Fruit fly (Drosophila melanogaster) whole organism, embryonic: ENCODE measurements around the gene Vps4.

Experiments
- Atf6 ChIP-seq: fragments of 200-800 bp; sonication (Bioruptor generic); IDR thresholded peaks from 2 replicates; pipeline ENCODE4 v1.3.6; 2022; ENCODE audit warnings: missing biosample characterization, missing genetic modification characterization
- BtbVII ChIP-seq: fragments of 200-800 bp; sonication (Bioruptor generic); optimal IDR thresholded peaks from 3 replicates; lab custom pipeline; 2017; ENCODE audit warnings: missing biosample characterization, mild to moderate bottlenecking, missing genetic modification characterization
- Bteb2 ChIP-seq: fragments of 200-800 bp; sonication (Bioruptor generic); optimal IDR thresholded peaks from 2 replicates; lab custom pipeline; 2016; ENCODE audit warnings: missing biosample characterization, missing genetic modification characterization
- CG10267 ChIP-seq: fragments of 200-800 bp; sonication (Bioruptor generic); optimal IDR thresholded peaks from 2 replicates; lab custom pipeline; 2018; ENCODE audit warnings: missing biosample characterization, mild to moderate bottlenecking, missing genetic modification characterization, moderate library complexity
- CG11504 ChIP-seq: fragments of 200-800 bp; sonication (Bioruptor generic); optimal IDR thresholded peaks from 3 replicates; lab custom pipeline; 2019; ENCODE audit warnings: missing biosample characterization, mild to moderate bottlenecking, missing genetic modification characterization, moderate library complexity
- CG11723 ChIP-seq: fragments of 200-800 bp; sonication (Bioruptor generic); optimal IDR thresholded peaks from 2 replicates; lab custom pipeline; 2017; ENCODE audit warnings: missing biosample characterization, mild to moderate bottlenecking, missing genetic modification characterization
- CG12219 ChIP-seq: fragments of 200-800 bp; sonication (Bioruptor generic); optimal IDR thresholded peaks from 3 replicates; lab custom pipeline; 2018; ENCODE audit warnings: missing biosample characterization, mild to moderate bottlenecking, missing genetic modification characterization
- CG12391 ChIP-seq: fragments of 200-800 bp; sonication (Bioruptor generic); optimal IDR thresholded peaks from 3 replicates; lab custom pipeline; 2018; ENCODE audit warnings: missing biosample characterization, mild to moderate bottlenecking, missing genetic modification characterization, moderate library complexity
- CG12769 ChIP-seq: fragments of 200-800 bp; sonication (Bioruptor generic); optimal IDR thresholded peaks from 2 replicates; lab custom pipeline; 2019; ENCODE audit warnings: missing biosample characterization, mild to moderate bottlenecking, missing genetic modification characterization, moderate library complexity
- CG15269 ChIP-seq: fragments of 200-800 bp; sonication (Bioruptor generic); optimal IDR thresholded peaks from 2 replicates; lab custom pipeline; 2018; ENCODE audit warnings: missing biosample characterization, mild to moderate bottlenecking, missing genetic modification characterization, moderate library complexity
- CG15479 ChIP-seq: fragments of 200-800 bp; sonication (Bioruptor generic); optimal IDR thresholded peaks from 3 replicates; lab custom pipeline; 2019; ENCODE audit warnings: missing biosample characterization, mild to moderate bottlenecking, missing genetic modification characterization, moderate library complexity
- CG1603 ChIP-seq: fragments of 200-800 bp; sonication (Bioruptor generic); optimal IDR thresholded peaks from 2 replicates; lab custom pipeline; 2019; ENCODE audit warnings: missing biosample characterization, mild to moderate bottlenecking, missing genetic modification characterization, moderate library complexity
- CG17359 ChIP-seq: fragments of 200-800 bp; sonication (Bioruptor generic); optimal IDR thresholded peaks from 3 replicates; lab custom pipeline; 2018; ENCODE audit warnings: missing biosample characterization, mild to moderate bottlenecking, missing genetic modification characterization, moderate library complexity
- CG17802 ChIP-seq: fragments of 200-800 bp; sonication (Bioruptor generic); optimal IDR thresholded peaks from 2 replicates; lab custom pipeline; 2018; ENCODE audit warnings: missing biosample characterization, mild to moderate bottlenecking, missing genetic modification characterization, moderate library complexity
- CG2875 ChIP-seq: fragments of 200-800 bp; sonication (Bioruptor generic); optimal IDR thresholded peaks from 2 replicates; lab custom pipeline; 2017; ENCODE audit warnings: missing biosample characterization, mild to moderate bottlenecking, missing genetic modification characterization, missing genetic modification reagents
- CG3281 ChIP-seq: fragments of 200-800 bp; sonication (Bioruptor generic); optimal IDR thresholded peaks from 3 replicates; lab custom pipeline; 2017; ENCODE audit warnings: missing biosample characterization, mild to moderate bottlenecking, missing genetic modification characterization
- CG3995 ChIP-seq: fragments of 200-800 bp; sonication (Bioruptor generic); optimal IDR thresholded peaks from 3 replicates; lab custom pipeline; 2016; ENCODE audit warnings: missing biosample characterization, missing genetic modification characterization
- CG43689 ChIP-seq: fragments of 200-800 bp; sonication (Bioruptor generic); IDR thresholded peaks from 2 replicates; pipeline ENCODE4 v1.3.6; 2022; ENCODE audit warnings: missing biosample characterization, missing genetic modification characterization
- CG6175 ChIP-seq: fragments of 200-800 bp; sonication (Bioruptor generic); IDR thresholded peaks from 3 replicates; pipeline ENCODE4 v1.3.6; 2022; ENCODE audit warnings: missing biosample characterization, missing genetic modification characterization
- CG6254 ChIP-seq: fragments of 200-800 bp; sonication (Bioruptor generic); optimal IDR thresholded peaks from 3 replicates; lab custom pipeline; 2017; ENCODE audit warnings: mild to moderate bottlenecking, missing biosample characterization, missing genetic modification reagents, missing genetic modification characterization
- CG6654 ChIP-seq: fragments of 200-800 bp; sonication (Bioruptor generic); optimal IDR thresholded peaks from 2 replicates; lab custom pipeline; 2017; ENCODE audit warnings: missing biosample characterization, mild to moderate bottlenecking, missing genetic modification characterization
- CG6813 ChIP-seq: fragments of 200-800 bp; sonication (Bioruptor generic); optimal IDR thresholded peaks from 2 replicates; lab custom pipeline; 2017; ENCODE audit warnings: missing biosample characterization, missing genetic modification characterization, mild to moderate bottlenecking, moderate library complexity, missing genetic modification reagents
- CG9932 ChIP-seq: fragments of 200-800 bp; sonication (Bioruptor generic); IDR thresholded peaks from 2 replicates; pipeline ENCODE4 v1.3.6; 2022; ENCODE audit warnings: missing biosample characterization, missing genetic modification characterization
- Drgx ChIP-seq: fragments of 200-800 bp; sonication (Bioruptor generic); IDR thresholded peaks from 2 replicates; pipeline ENCODE4 v1.3.6; 2022; ENCODE audit warnings: missing biosample characterization, missing genetic modification characterization
- E2f1 ChIP-seq: fragments of 200-800 bp; sonication (Bioruptor generic); IDR thresholded peaks from 2 replicates; pipeline ENCODE4 v1.3.6; 2022; ENCODE audit warnings: missing biosample characterization, missing genetic modification characterization
- E2f2 ChIP-seq: fragments of 200-800 bp; sonication (Bioruptor generic); IDR thresholded peaks from 2 replicates; pipeline ENCODE4 v1.3.6; 2022; ENCODE audit warnings: missing biosample characterization, missing genetic modification characterization
- HmgD ChIP-seq: fragments of 200-800 bp; sonication (Bioruptor generic); optimal IDR thresholded peaks from 3 replicates; lab custom pipeline; 2016; ENCODE audit warnings: missing biosample characterization, missing genetic modification characterization
- Mes4 ChIP-seq: fragments of 200-800 bp; sonication (Bioruptor generic); optimal IDR thresholded peaks from 2 replicates; lab custom pipeline; 2016; ENCODE audit warnings: missing biosample characterization, missing genetic modification characterization
- Myb ChIP-seq: fragments of 200-800 bp; sonication (Bioruptor generic); optimal IDR thresholded peaks from 2 replicates; lab custom pipeline; 2016; ENCODE audit warnings: missing biosample characterization, missing genetic modification characterization
- Six4 ChIP-seq: fragments of 200-800 bp; sonication (Bioruptor generic); optimal IDR thresholded peaks from 2 replicates; lab custom pipeline; 2016; ENCODE audit warnings: missing biosample characterization, missing genetic modification characterization
- Stat92E ChIP-seq, 3 experiments: fragments of >200 bp in 2 of 3; fragments of 200-800 bp in 1 of 3; sonication (Bioruptor generic) in 1 of 3; optimal IDR thresholded peaks; 2 replicates each; lab custom pipeline; 2017 to 2019; ENCODE audit warnings: missing biosample characterization in 3 of 3, missing genetic modification characterization in 3 of 3, mild to moderate bottlenecking in 1 of 3, moderate library complexity in 1 of 3
- br ChIP-seq: fragments of >200 bp; optimal IDR thresholded peaks from 2 replicates; lab custom pipeline; 2017
- cad ChIP-seq: fragments of >200 bp; optimal IDR thresholded peaks from 2 replicates; lab custom pipeline; 2017; ENCODE audit warnings: missing biosample characterization, missing genetic modification characterization
- cas ChIP-seq: fragments of 200-800 bp; sonication (Bioruptor generic); IDR thresholded peaks from 2 replicates; pipeline ENCODE4 v1.3.6; 2022; ENCODE audit warnings: missing biosample characterization, missing genetic modification characterization
- dan ChIP-seq: fragments of 200-800 bp; sonication (Bioruptor generic); IDR thresholded peaks from 2 replicates; pipeline ENCODE4 v1.3.6; 2022; ENCODE audit warnings: missing biosample characterization, missing genetic modification characterization
- danr ChIP-seq: fragments of 200-800 bp; sonication (Bioruptor generic); IDR thresholded peaks from 2 replicates; pipeline ENCODE4 v1.3.6; 2022; ENCODE audit warnings: missing biosample characterization, missing genetic modification characterization
- dimm ChIP-seq: fragments of 200-800 bp; sonication (Bioruptor generic); IDR thresholded peaks from 2 replicates; pipeline ENCODE4 v1.3.6; 2022; ENCODE audit warnings: missing biosample characterization, missing genetic modification characterization
- disco-r ChIP-seq: fragments of 200-800 bp; sonication (Bioruptor generic); optimal IDR thresholded peaks from 2 replicates; lab custom pipeline; 2016; ENCODE audit warnings: missing biosample characterization, missing genetic modification characterization
- esg ChIP-seq: fragments of 200-800 bp; sonication (Bioruptor generic); conservative IDR thresholded peaks from 2 replicates; pipeline ENCODE4 v1.3.6; 2022; ENCODE audit warnings: missing biosample characterization, missing genetic modification characterization
- fd3F ChIP-seq: fragments of 200-800 bp; sonication (Bioruptor generic); optimal IDR thresholded peaks from 2 replicates; lab custom pipeline; 2018; ENCODE audit warnings: missing biosample characterization, mild to moderate bottlenecking, missing genetic modification characterization, moderate library complexity
- gcm ChIP-seq: fragments of 200-800 bp; sonication (Bioruptor generic); optimal IDR thresholded peaks from 2 replicates; lab custom pipeline; 2019; ENCODE audit warnings: missing biosample characterization, mild to moderate bottlenecking, missing genetic modification characterization, moderate library complexity
- jing ChIP-seq: fragments of 200-800 bp; sonication (Bioruptor generic); optimal IDR thresholded peaks from 2 replicates; lab custom pipeline; 2018; ENCODE audit warnings: missing biosample characterization, mild to moderate bottlenecking, missing genetic modification characterization
- klu ChIP-seq: fragments of 200-800 bp; sonication (Bioruptor generic); IDR thresholded peaks from 2 replicates; pipeline ENCODE4 v1.3.6; 2022; ENCODE audit warnings: missing biosample characterization, missing genetic modification characterization
- kni ChIP-seq: fragments of 200-800 bp; sonication (Bioruptor generic); optimal IDR thresholded peaks from 3 replicates; lab custom pipeline; 2017; ENCODE audit warnings: mild to moderate bottlenecking, missing biosample characterization, missing genetic modification reagents, missing genetic modification characterization
- peb ChIP-seq: fragments of 200-800 bp; sonication (Bioruptor generic); IDR thresholded peaks from 2 replicates; pipeline ENCODE4 v1.3.6; 2022; ENCODE audit warnings: missing biosample characterization, missing genetic modification characterization
- seq ChIP-seq: fragments of 200-800 bp; sonication (Bioruptor generic); IDR thresholded peaks from 2 replicates; pipeline ENCODE4 v1.3.6; 2022; ENCODE audit warnings: missing biosample characterization, missing genetic modification characterization
- slbo ChIP-seq: fragments of 200-800 bp; sonication (Bioruptor generic); IDR thresholded peaks from 2 replicates; pipeline ENCODE4 v1.3.6; 2022; ENCODE audit warnings: missing biosample characterization, missing genetic modification characterization
- sna ChIP-seq: fragments of 200-800 bp; sonication (Bioruptor generic); IDR thresholded peaks from 2 replicates; pipeline ENCODE4 v1.3.6; 2022; ENCODE audit warnings: missing biosample characterization, missing genetic modification characterization; ENCODE audit not compliant: partially characterized antibody
- unpg ChIP-seq: fragments of 200-800 bp; sonication (Bioruptor generic); optimal IDR thresholded peaks from 3 replicates; lab custom pipeline; 2018; ENCODE audit warnings: missing biosample characterization, mild to moderate bottlenecking, missing genetic modification characterization, moderate library complexity
- wor ChIP-seq: fragments of 200-800 bp; sonication (Bioruptor generic); IDR thresholded peaks from 2 replicates; pipeline ENCODE4 v1.3.6; 2022; ENCODE audit warnings: missing biosample characterization, missing genetic modification characterization

Vps4 gene

DNA sequence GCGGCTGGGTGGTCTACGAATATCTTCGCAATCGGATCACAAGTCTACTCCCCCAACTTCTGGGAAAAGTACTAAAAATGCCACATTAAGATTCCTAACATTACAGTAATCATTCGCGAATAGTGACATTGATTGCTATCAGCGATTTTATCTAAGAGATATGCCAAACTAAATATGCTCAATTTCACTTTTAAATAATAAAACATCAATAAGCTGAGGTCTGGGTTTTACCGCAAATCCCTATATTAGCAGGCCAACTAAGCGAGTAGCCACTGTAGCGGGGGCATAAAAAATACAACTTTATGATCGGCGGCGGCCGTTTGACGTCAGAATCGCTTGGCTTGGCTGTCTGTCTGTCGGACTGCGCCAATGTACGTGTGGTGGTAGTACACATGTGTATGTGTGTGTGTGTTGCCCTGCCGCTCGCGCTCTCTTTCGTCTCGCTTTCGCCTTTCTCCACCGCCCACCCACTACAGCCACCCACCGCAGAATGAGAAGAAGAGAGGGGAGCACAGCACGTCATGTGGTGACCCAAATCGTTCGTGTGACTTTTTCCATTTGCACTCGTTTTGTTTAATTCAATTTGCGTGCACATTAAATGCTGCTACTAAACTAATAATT lies 27.1 kb upstream of the Vps4 start (continued):
- peak; percentile 80 for TF ChIP-seq E2f2 (GFP tag; lab: Robert Waterston, UW)
- peak; percentile 93 for TF ChIP-seq peb (GFP tag; lab: Robert Waterston, UW)
- peak; percentile 94 for TF ChIP-seq Drgx (GFP tag; lab: Robert Waterston, UW)
- TF ChIP-seq cad (GFP tag; lab: Kevin White, UChicago) = no peak
- peak; percentile 94 for TF ChIP-seq esg (GFP tag; lab: Robert Waterston, UW)
- TF ChIP-seq danr (GFP tag; lab: Robert Waterston, UW) = peak; percentile 91
- TF ChIP-seq CG6175 (GFP tag; lab: Robert Waterston, UW) = peak; percentile 93
- peak; percentile 72 for TF ChIP-seq CG10267 (tag; lab: Kevin White, UChicago)
- peak; percentile 98 for TF ChIP-seq slbo (GFP tag; lab: Robert Waterston, UW)
- TF ChIP-seq klu (GFP tag; lab: Robert Waterston, UW) = peak; percentile 93
- peak; percentile 94 for TF ChIP-seq CG11504 (tag; lab: Kevin White, UChicago)
- TF ChIP-seq CG12391 (tag; lab: Kevin White, UChicago) = peak; percentile 94
- TF ChIP-seq gcm = peak; percentile 90
- TF ChIP-seq BtbVII = peak; percentile 90
- TF ChIP-seq CG17359 (tag; lab: Kevin White, UChicago) = peak; percentile 94
- peak; percentile 91 for TF ChIP-seq seq
- TF ChIP-seq CG9932 (GFP tag; lab: Robert Waterston, UW) = peak; percentile 97
- TF ChIP-seq CG2875 (GFP tag; lab: Kevin White, UChicago) = peak; percentile 93
- TF ChIP-seq sna (GFP tag; lab: Robert Waterston, UW) = no peak
- peak; percentile 91 for TF ChIP-seq CG3281 (GFP tag; lab: Kevin White, UChicago)
- TF ChIP-seq br (lab: Kevin White, UChicago) = no peak
- peak in 1 of 3 experiments; percentile 84 for TF ChIP-seq Stat92E (GFP tag; optimal IDR thresholded peaks at IDR 0.05; lab: Kevin White, UChicago)
- peak; percentile 88 for TF ChIP-seq CG6813 (GFP tag; lab: Kevin White, UChicago)
- peak; percentile 94 for TF ChIP-seq CG43689 (GFP tag; lab: Robert Waterston, UW)
- TF ChIP-seq jing = peak; percentile 94
- TF ChIP-seq CG12769 (tag; lab: Kevin White, UChicago) = peak; percentile 99
- TF ChIP-seq HmgD (GFP tag; lab: Kevin White, UChicago) = peak; percentile 57
- TF ChIP-seq CG3995 (GFP tag; lab: Kevin White, UChicago) = peak; percentile 74
- peak; percentile 94 for TF ChIP-seq CG11723 (GFP tag; lab: Kevin White, UChicago)
- peak; percentile 93 for TF ChIP-seq Bteb2 (GFP tag; lab: Kevin White, UChicago)
- TF ChIP-seq wor (GFP tag; lab: Robert Waterston, UW) = peak; percentile 90
- TF ChIP-seq Atf6 (GFP tag; lab: Robert Waterston, UW) = peak; percentile 96
- peak; percentile 72 for TF ChIP-seq CG17802 (tag; lab: Kevin White, UChicago)
- TF ChIP-seq CG15269 (tag; lab: Kevin White, UChicago) = peak; percentile 97
- TF ChIP-seq cas = peak; percentile 88
- peak; percentile 93 for TF ChIP-seq E2f1 (GFP tag; lab: Robert Waterston, UW)
- peak; percentile 91 for TF ChIP-seq fd3F (GFP tag; lab: Kevin White, UChicago)
- peak; percentile 86 for TF ChIP-seq Mes4 (GFP tag; lab: Kevin White, UChicago)
- peak; percentile 97 for TF ChIP-seq unpg (GFP tag; lab: Kevin White, UChicago)
- peak; percentile 83 for TF ChIP-seq Myb
- TF ChIP-seq dimm (GFP tag; lab: Robert Waterston, UW) = peak; percentile 87
- TF ChIP-seq CG1603 (tag; lab: Kevin White, UChicago) = peak; percentile 96
- TF ChIP-seq dan (GFP tag; lab: Robert Waterston, UW) = peak; percentile 45; the same call in 1 of the 2 replicates
- TF ChIP-seq disco-r (GFP tag; lab: Kevin White, UChicago) = peak; percentile 93
- TF ChIP-seq CG6254 (GFP tag; lab: Kevin White, UChicago) = peak; percentile 82
- peak; percentile 62 for TF ChIP-seq kni (GFP tag; lab: Kevin White, UChicago)
- peak; percentile 81 for TF ChIP-seq CG6654 (GFP tag; lab: Kevin White, UChicago)
- peak; percentile 93 for TF ChIP-seq CG12219 (GFP tag; lab: Kevin White, UChicago)
- TF ChIP-seq CG15479 = no peak
- peak; percentile 84 for TF ChIP-seq Six4 (GFP tag; lab: Kevin White, UChicago)
